Worm (Caenorhabditis elegans) whole organism, L4 larva: ENCODE data around the gene C12D8.21.

ENCODE experiments used
- F37D6.2 ChIP-seq: sonication (generic microtip); optimal IDR thresholded peaks from 2 replicates; lab custom pipeline; 2016; ENCODE audit warnings: mild to moderate bottlenecking, missing genetic modification characterization, missing compliant biosample characterization
- T20F7.1 ChIP-seq: fragments of 200-800 bp; sonication (Bioruptor generic); optimal IDR thresholded peaks from 2 replicates; lab custom pipeline; 2018; ENCODE audit warnings: mild to moderate bottlenecking, missing genetic modification characterization, missing compliant biosample characterization
- Y5F2A.4 ChIP-seq: fragments of 200-800 bp; sonication (Bioruptor generic); optimal IDR thresholded peaks from 2 replicates; lab custom pipeline; 2018; ENCODE audit warnings: mild to moderate bottlenecking, missing genetic modification characterization, missing compliant biosample characterization
- aha-1 ChIP-seq: fragments of 150-350 bp; peaks from one replicate; lab custom pipeline; 2014; ENCODE audit warnings: missing biosample characterization, missing genetic modification characterization
- aly-2 ChIP-seq: sonication (generic microtip); optimal IDR thresholded peaks from 2 replicates; lab custom pipeline; 2018; ENCODE audit warnings: missing biosample characterization, missing genetic modification characterization
- arid-1 ChIP-seq: fragments of 200-800 bp; sonication (Bioruptor generic); conservative IDR thresholded peaks from 2 replicates; pipeline ENCODE4 v1.3.6; 2022; ENCODE audit warnings: missing genetic modification reagents, missing genetic modification characterization, missing compliant biosample characterization
- attf-4 ChIP-seq: sonication (generic microtip); optimal IDR thresholded peaks from 3 replicates; lab custom pipeline; 2017; ENCODE audit warnings: missing biosample characterization, missing genetic modification characterization
- ceh-20 ChIP-seq: fragments of 200-800 bp; sonication (Bioruptor generic); IDR thresholded peaks from 2 replicates; pipeline ENCODE4 v1.3.6; 2022; ENCODE audit warnings: missing genetic modification reagents, missing genetic modification characterization, missing compliant biosample characterization
- ceh-32 ChIP-seq: sonication (generic microtip); optimal IDR thresholded peaks from 2 replicates; lab custom pipeline; 2016; ENCODE audit warnings: mild to moderate bottlenecking, missing genetic modification characterization, missing compliant biosample characterization; ENCODE audit not compliant: poor library complexity
- ces-1 ChIP-seq: fragments of 150-350 bp; sonication (generic microtip); optimal IDR thresholded peaks from 4 replicates; lab custom pipeline; 2014; ENCODE audit warnings: missing biosample characterization, missing genetic modification reagents, missing genetic modification characterization
- cey-2 ChIP-seq: sonication (generic microtip); optimal IDR thresholded peaks from 3 replicates; lab custom pipeline; 2017; ENCODE audit warnings: missing genetic modification characterization, mild to moderate bottlenecking, missing compliant biosample characterization, antibody characterized with exemption, borderline replicate concordance; ENCODE audit not compliant: insufficient read depth
- daf-16 ChIP-seq, 3 experiments: sonication (generic microtip); optimal IDR thresholded peaks; 2 replicates each; lab custom pipeline; 2016 to 2017; ENCODE audit warnings: missing genetic modification characterization in 3 of 3, missing genetic modification reagents in 3 of 3, mild to moderate bottlenecking in 2 of 3, missing compliant biosample characterization in 2 of 3, missing biosample characterization in 1 of 3, moderate library complexity in 1 of 3
- daf-8 ChIP-seq: fragments of 200-800 bp; sonication (Bioruptor generic); IDR thresholded peaks from 2 replicates; pipeline ENCODE4 v1.3.6; 2022; ENCODE audit warnings: missing genetic modification characterization, missing compliant biosample characterization
- dmd-6 ChIP-seq: fragments of 200-800 bp; sonication (Bioruptor generic); IDR thresholded peaks from 2 replicates; pipeline ENCODE4 v1.3.6; 2022; ENCODE audit warnings: missing genetic modification reagents, missing genetic modification characterization, missing compliant biosample characterization
- dmd-8 ChIP-seq: fragments of 200-800 bp; sonication (Bioruptor generic); IDR thresholded peaks from 2 replicates; pipeline ENCODE4 v1.3.6; 2022; ENCODE audit warnings: missing genetic modification characterization, missing compliant biosample characterization
- dpl-1 ChIP-seq: fragments of 150-350 bp; optimal IDR thresholded peaks from 2 replicates; lab custom pipeline; 2014; ENCODE audit warnings: missing biosample characterization, missing genetic modification reagents, missing genetic modification characterization
- duxl-1 ChIP-seq: sonication (generic microtip); optimal IDR thresholded peaks from 2 replicates; lab custom pipeline; 2016; ENCODE audit warnings: mild to moderate bottlenecking, missing genetic modification characterization, moderate library complexity, missing compliant biosample characterization; ENCODE audit not compliant: poor library complexity
- dve-1 ChIP-seq: sonication (generic microtip); optimal IDR thresholded peaks from 2 replicates; lab custom pipeline; 2017; ENCODE audit warnings: antibody characterized with exemption, mild to moderate bottlenecking, missing genetic modification characterization, missing compliant biosample characterization; ENCODE audit not compliant: insufficient read depth
- gei-8 ChIP-seq: fragments of 200-800 bp; sonication (Bioruptor generic); optimal IDR thresholded peaks from 2 replicates; lab custom pipeline; 2018; ENCODE audit warnings: mild to moderate bottlenecking, missing genetic modification characterization, missing compliant biosample characterization
- jun-1 ChIP-seq: fragments of 150-350 bp; optimal IDR thresholded peaks from 2 replicates; lab custom pipeline; 2014; ENCODE audit warnings: missing biosample characterization, missing genetic modification reagents, missing genetic modification characterization
- lin-1 ChIP-seq: fragments of 200-800 bp; sonication (Bioruptor generic); IDR thresholded peaks from 2 replicates; pipeline ENCODE4 v1.3.6; 2022; ENCODE audit warnings: missing genetic modification reagents, missing genetic modification characterization, missing compliant biosample characterization
- lin-15B ChIP-seq: fragments of 150-350 bp; sonication (generic microtip); optimal IDR thresholded peaks from 3 replicates; lab custom pipeline; 2014; ENCODE audit warnings: missing biosample characterization, missing genetic modification characterization
- lin-39 ChIP-seq: fragments of 150-350 bp; optimal IDR thresholded peaks from 2 replicates; lab custom pipeline; 2014; ENCODE audit warnings: missing biosample characterization, missing genetic modification reagents, missing genetic modification characterization
- lir-3 ChIP-seq: sonication (generic microtip); optimal IDR thresholded peaks from 2 replicates; lab custom pipeline; 2016; ENCODE audit warnings: mild to moderate bottlenecking, missing genetic modification characterization, missing compliant biosample characterization
- mdt-29 ChIP-seq: fragments of 200-800 bp; sonication (Bioruptor generic); IDR thresholded peaks from 2 replicates; pipeline ENCODE4 v1.3.6; 2022; ENCODE audit warnings: missing genetic modification reagents, missing genetic modification characterization, missing compliant biosample characterization
- mep-1 ChIP-seq: fragments of 150-350 bp; sonication (generic microtip); optimal IDR thresholded peaks from 3 replicates; lab custom pipeline; 2014; ENCODE audit warnings: missing biosample characterization, missing genetic modification characterization
- nhr-11 ChIP-seq: fragments of 150-350 bp; optimal IDR thresholded peaks from 2 replicates; lab custom pipeline; 2014; ENCODE audit warnings: missing biosample characterization, missing genetic modification characterization
- nhr-111 ChIP-seq: fragments of 200-800 bp; sonication (Bioruptor generic); optimal IDR thresholded peaks from 2 replicates; lab custom pipeline; 2018; ENCODE audit warnings: mild to moderate bottlenecking, missing genetic modification characterization, missing compliant biosample characterization
- nhr-28 ChIP-seq: fragments of 150-350 bp; optimal IDR thresholded peaks from 2 replicates; lab custom pipeline; 2014; ENCODE audit warnings: missing biosample characterization, missing genetic modification characterization
- nhr-41 ChIP-seq: fragments of 200-800 bp; sonication (Bioruptor generic); IDR thresholded peaks from 2 replicates; pipeline ENCODE4 v1.3.6; 2022; ENCODE audit warnings: missing genetic modification reagents, missing genetic modification characterization, missing compliant biosample characterization
- nhr-6 ChIP-seq: fragments of 150-350 bp; optimal IDR thresholded peaks from 2 replicates; lab custom pipeline; 2014; ENCODE audit warnings: missing biosample characterization, missing genetic modification characterization
- nhr-77 ChIP-seq: fragments of 150-350 bp; optimal IDR thresholded peaks from 2 replicates; lab custom pipeline; 2014; ENCODE audit warnings: missing biosample characterization, missing genetic modification characterization
- pqm-1 ChIP-seq: sonication (generic microtip); optimal IDR thresholded peaks from 2 replicates; lab custom pipeline; 2017; ENCODE audit warnings: missing biosample characterization, missing genetic modification characterization
- rbr-2 ChIP-seq: sonication (generic microtip); optimal IDR thresholded peaks from 2 replicates; lab custom pipeline; 2016; ENCODE audit warnings: missing genotype, missing genetic modification characterization, missing compliant biosample characterization
- snpc-1.2 ChIP-seq: fragments of 200-800 bp; sonication (Bioruptor generic); IDR thresholded peaks from 2 replicates; pipeline ENCODE4 v1.3.6; 2022; ENCODE audit warnings: missing genetic modification reagents, missing genetic modification characterization, missing compliant biosample characterization
- zag-1 ChIP-seq: fragments of 150-350 bp; optimal IDR thresholded peaks from 2 replicates; lab custom pipeline; 2014; ENCODE audit warnings: missing biosample characterization, missing genetic modification characterization
- zfp-3 ChIP-seq: fragments of 200-800 bp; sonication (Bioruptor generic); conservative IDR thresholded peaks from 2 replicates; pipeline ENCODE4 v1.3.6; 2022; ENCODE audit warnings: missing genetic modification reagents, missing genetic modification characterization, missing compliant biosample characterization
- zip-11 ChIP-seq: fragments of 200-800 bp; sonication (Bioruptor generic); IDR thresholded peaks from 2 replicates; pipeline ENCODE4 v1.3.6; 2022; ENCODE audit warnings: missing genetic modification characterization, missing compliant biosample characterization

C12D8.21 gene

ce11 chrV:10241121-10241803 lies at the start of gene C12D8.21, which contains the start of gene col-148:
Gene C12D8.21 (minus strand): TSS chrV:10241188.
Gene col-148 (plus strand): TSS chrV:10241753.
- no peak for TF ChIP-seq nhr-111 (GFP tag; lab: Kevin White, UChicago)
- TF ChIP-seq aha-1 (tag; lab: Kevin White, UChicago) = peak; percentile 2
- no peak for TF ChIP-seq zip-11 (GFP tag; lab: Robert Waterston, UW)
- TF ChIP-seq nhr-77 (tag; lab: Kevin White, UChicago) = no peak

DNA sequence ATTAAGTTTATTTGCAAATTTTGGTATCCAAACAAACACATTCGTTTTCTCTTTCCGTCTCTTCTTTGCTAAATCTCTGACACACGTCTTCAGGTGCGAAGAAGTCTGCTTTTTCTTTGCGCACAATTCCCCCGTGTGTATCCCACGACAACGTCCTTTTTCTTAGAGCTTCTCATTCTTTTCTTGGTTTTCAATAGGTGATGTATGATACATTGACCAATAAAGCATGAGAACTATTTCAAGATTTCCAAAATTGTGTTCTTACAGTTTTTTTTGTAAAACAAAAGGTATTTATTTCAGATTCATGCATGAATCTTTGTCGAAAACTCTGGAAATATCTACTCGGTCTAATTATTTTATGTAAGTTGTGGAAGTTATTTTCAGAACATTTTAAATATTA lies 48.8 kb upstream of the C12D8.21 start, which contains the start of gene B0024.15:
B0024.15 (plus strand) TSS at position 301 of the 400 bp plus-strand sequence.
- TF ChIP-seq lin-15B (tag; lab: Kevin White, UChicago) (no peak), aha-1 (tag; lab: Kevin White, UChicago) (peak; percentile 47), arid-1 (no peak)

- no peak for TF ChIP-seq zag-1 (tag; lab: Kevin White, UChicago)
- no peak for TF ChIP-seq gei-8 (GFP tag; lab: Kevin White, UChicago)
- no peak for TF ChIP-seq cey-2 (tag; lab: Kevin White, UChicago)
- no peak for TF ChIP-seq mdt-29 (GFP tag; lab: Robert Waterston, UW)
- no peak for TF ChIP-seq ces-1
- no peak for TF ChIP-seq T20F7.1 (GFP tag; lab: Kevin White, UChicago)
- TF ChIP-seq Y5F2A.4 (GFP tag; lab: Kevin White, UChicago) = no peak
- no peak for TF ChIP-seq duxl-1 (tag; lab: Kevin White, UChicago)
- TF ChIP-seq, all 104 proteins: peak for 0
These were observed 46.3 kb upstream of the C12D8.21 start, which contains the start of gene B0024.3 for ce11 chrV:10287260-10287659. Gene B0024.3 (plus strand): TSS chrV:10287560.

- TF ChIP-seq jun-1 (tag; lab: Kevin White, UChicago) = no peak
These were observed 44.9 kb upstream of the C12D8.21 start for ce11 chrV:10285853-10286252.

DNA sequence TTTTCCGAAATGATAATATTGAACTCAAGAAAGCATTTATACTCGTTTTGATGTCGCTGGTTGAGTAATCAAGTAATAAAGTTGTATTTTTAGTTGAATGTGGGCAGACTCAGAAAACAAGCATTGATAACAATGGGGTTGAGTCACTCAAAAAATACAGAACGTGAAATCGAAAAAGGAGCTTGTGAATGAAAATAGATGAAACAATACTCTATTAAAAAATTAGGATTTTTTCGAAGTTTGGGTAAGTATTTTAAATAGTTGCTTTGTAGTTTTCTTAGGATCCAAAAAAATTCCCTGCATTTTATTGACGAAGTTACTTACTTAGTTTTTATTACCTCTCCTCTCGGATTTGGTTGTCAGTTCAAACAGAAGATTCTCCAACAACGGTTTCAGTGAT lies 42.5 kb upstream of the C12D8.21 start, which contains the start of gene lys-3:
lys-3 (minus strand) TSS at position 101 of the 400 bp plus-strand sequence.
- TF ChIP-seq lin-39 (tag; lab: Kevin White, UChicago) (no peak), ceh-32 (no peak), rbr-2 (tag; lab: Kevin White, UChicago) (no peak), nhr-11 (tag; lab: Kevin White, UChicago) (no peak), zfp-3 (GFP tag; lab: Robert Waterston, UW) (no peak), ceh-20 (GFP tag; lab: Robert Waterston, UW) (no peak), lir-3 (tag; lab: Kevin White, UChicago) (no peak), dmd-8 (GFP tag; lab: Robert Waterston, UW) (no peak), dve-1 (tag; lab: Kevin White, UChicago) (no peak), daf-8 (GFP tag; lab: Robert Waterston, UW) (no peak), F37D6.2 (tag; lab: Kevin White, UChicago) (no peak), mep-1 (tag; lab: Kevin White, UChicago) (no peak), aly-2 (tag; lab: Kevin White, UChicago) (no peak)

- peak; percentile 82 for TF ChIP-seq nhr-28 (tag; lab: Kevin White, UChicago)
- peak; percentile 29 for TF ChIP-seq aha-1 (tag; lab: Kevin White, UChicago)
- peak; percentile 80 for TF ChIP-seq dmd-6
- TF ChIP-seq ces-1 = no peak
- TF ChIP-seq dve-1 (tag; lab: Kevin White, UChicago) = peak; percentile 39
- TF ChIP-seq nhr-6 = peak; percentile 42
- no peak for TF ChIP-seq attf-4 (tag; lab: Kevin White, UChicago)
- no peak for TF ChIP-seq dpl-1 (GFP tag; lab: Kevin White, UChicago)
- peak; percentile 88 for TF ChIP-seq pqm-1
- 0 out of 2 replicates have a peak, but pooled peaks have one; percentile 32 for TF ChIP-seq lin-1 (GFP tag; lab: Robert Waterston, UW)
- TF ChIP-seq zfp-3 (GFP tag; lab: Robert Waterston, UW) = no peak
- TF ChIP-seq daf-16 (GFP tag; optimal IDR thresholded peaks at IDR 0.05; lab: Kevin White, UChicago) = no peak
- TF ChIP-seq daf-16 (tag; optimal IDR thresholded peaks at IDR 0.05; lab: Kevin White, UChicago) = peak; percentile 94
- no peak for TF ChIP-seq nhr-41
- no peak for TF ChIP-seq snpc-1.2 (GFP tag; lab: Robert Waterston, UW)
- TF ChIP-seq aly-2 (tag; lab: Kevin White, UChicago) = no peak
These were observed 40.4 kb upstream of the C12D8.21 start, which contains the start of gene lys-2 for ce11 chrV:10281374-10281773. Gene lys-2 (minus strand): TSS chrV:10281474.
